Worm (Caenorhabditis elegans): ENCODE data around the gene clec-45.

clec-45 gene

ce11 chrV:7635469-7635868 is 2.4 kb upstream of the clec-45 start, which contains the start of gene srd-29:
TSS of gene srd-29 (plus strand) at chrV:7635769.
- no peak for TF ChIP-seq Y55F3AM.14 (GFP tag; optimal IDR thresholded peaks at IDR 0.05)
- no peak for TF ChIP-seq ZK546.5 (tag; optimal IDR thresholded peaks at IDR 0.05)
- TF ChIP-seq alr-1 (tag; optimal IDR thresholded peaks at IDR 0.05): no peak
- TF ChIP-seq nhr-129 (tag; optimal IDR thresholded peaks at IDR 0.05): no peak
- no peak for TF ChIP-seq sma-3 (GFP tag; optimal IDR thresholded peaks at IDR 0.05)
- no peak for TF ChIP-seq unc-39 (tag; optimal IDR thresholded peaks at IDR 0.05)
- no peak for TF ChIP-seq unc-62 (GFP tag; optimal IDR thresholded peaks at IDR 0.05)
- TF ChIP-seq ceh-82 (tag; optimal IDR thresholded peaks at IDR 0.05): no peak
- no peak for TF ChIP-seq zag-1 (tag; optimal IDR thresholded peaks at IDR 0.05)
- TF ChIP-seq skn-1 (tag; optimal IDR thresholded peaks at IDR 0.05): no peak

- no peak for TF ChIP-seq ceh-82 (tag; optimal IDR thresholded peaks at IDR 0.05)
- TF ChIP-seq unc-39 (tag; optimal IDR thresholded peaks at IDR 0.05): no peak
- TF ChIP-seq unc-55 (GFP tag; optimal IDR thresholded peaks at IDR 0.05): no peak
- TF ChIP-seq ztf-1 (GFP tag; conservative IDR thresholded peaks at IDR 0.05): no peak
- no peak for TF ChIP-seq peb-1 (tag; optimal IDR thresholded peaks at IDR 0.05)
- no peak for TF ChIP-seq nhr-21 (tag; optimal IDR thresholded peaks at IDR 0.05)
- no peak for TF ChIP-seq nhr-237 (tag; optimal IDR thresholded peaks at IDR 0.05)
- TF ChIP-seq egl-27 (tag; optimal IDR thresholded peaks at IDR 0.05): no peak
- TF ChIP-seq nhr-25 (tag; optimal IDR thresholded peaks at IDR 0.05): no peak
- no peak for TF ChIP-seq lin-39 (tag; optimal IDR thresholded peaks at IDR 0.05)
- no peak for TF ChIP-seq ceh-16 (tag; optimal IDR thresholded peaks at IDR 0.05)
- TF ChIP-seq C34F6.9 (tag; optimal IDR thresholded peaks at IDR 0.05): no peak
- TF ChIP-seq ztf-11 (tag; optimal IDR thresholded peaks at IDR 0.05): no peak
- TF ChIP-seq sma-3 (GFP tag; optimal IDR thresholded peaks at IDR 0.05): no peak
- no peak for TF ChIP-seq R02D3.7 (tag; optimal IDR thresholded peaks at IDR 0.05)
- TF ChIP-seq elt-1 (tag; optimal IDR thresholded peaks at IDR 0.05): no peak
- TF ChIP-seq sma-9 (GFP tag; optimal IDR thresholded peaks at IDR 0.05): no peak
- TF ChIP-seq sma-9 (tag; optimal IDR thresholded peaks at IDR 0.05): no peak
- TF ChIP-seq mab-5 (tag; optimal IDR thresholded peaks at IDR 0.05): no peak
- TF ChIP-seq blmp-1 (tag; optimal IDR thresholded peaks at IDR 0.05; ENCODE audit: insufficient read depth): no peak
Measured at ce11 chrV:7639356-7639755, 1.5 kb downstream of the clec-45 start.

ce11 chrV:7639787-7640186 is 1.9 kb downstream of the clec-45 start, which contains the start of gene F07C4.10:
TSS of gene F07C4.10 (minus strand) at chrV:7639887.
- TF ChIP-seq aly-2 (tag; optimal IDR thresholded peaks at IDR 0.05) (no peak), lin-39 (tag; optimal IDR thresholded peaks at IDR 0.05) (no peak), R02D3.7 (tag; optimal IDR thresholded peaks at IDR 0.05) (no peak)

- TF ChIP-seq elt-1 (tag; optimal IDR thresholded peaks at IDR 0.05) (no peak), mab-5 (tag; optimal IDR thresholded peaks at IDR 0.05) (no peak), lin-39 (tag; optimal IDR thresholded peaks at IDR 0.05) (no peak), skn-1 (tag; optimal IDR thresholded peaks at IDR 0.05) (no peak), ZK546.5 (tag; optimal IDR thresholded peaks at IDR 0.05) (no peak), lin-11 (tag; optimal IDR thresholded peaks at IDR 0.05) (no peak)
Measured at ce11 chrV:7641718-7642117, 3.8 kb downstream of the clec-45 start.

- TF ChIP-seq nhr-23 (tag; optimal IDR thresholded peaks at IDR 0.05): no peak
- no peak for TF ChIP-seq ztf-4 (tag; optimal IDR thresholded peaks at IDR 0.05)
- TF ChIP-seq ama-1 (optimal IDR thresholded peaks at IDR 0.05): no peak
- no peak for TF ChIP-seq mdl-1 (tag; optimal IDR thresholded peaks at IDR 0.05)
- TF ChIP-seq crh-2 (tag; optimal IDR thresholded peaks at IDR 0.05): no peak
- no peak for TF ChIP-seq lin-13 (GFP tag; optimal IDR thresholded peaks at IDR 0.05)
- TF ChIP-seq R02D3.7 (tag; optimal IDR thresholded peaks at IDR 0.05): no peak
- TF ChIP-seq nhr-6 (tag; optimal IDR thresholded peaks at IDR 0.05): no peak
- no peak for TF ChIP-seq unc-62 (GFP tag; optimal IDR thresholded peaks at IDR 0.05)
Measured at ce11 chrV:7643416-7643815, 5.5 kb downstream of the clec-45 start, which contains the start of gene F07C4.11. TSS of gene F07C4.11 (minus strand) at chrV:7643516.
